Worm (Caenorhabditis elegans) whole organism, L3 larva: Measurements from ENCODE around the gene F41E6.15.
A peak's percentile ranks its signal among the peaks of the same experiment; 100 is the strongest.

Experiments used
- R02D3.7 ChIP-seq: fragments of 150-350 bp; optimal IDR thresholded peaks from 2 replicates; lab custom pipeline; 2014; ENCODE audit warnings: missing biosample characterization, missing genetic modification characterization
- ZK546.5 ChIP-seq: sonication (generic microtip); optimal IDR thresholded peaks from 2 replicates; lab custom pipeline; 2017; ENCODE audit warnings: missing biosample characterization, missing genetic modification characterization
- aly-2 ChIP-seq: fragments of 150-350 bp; optimal IDR thresholded peaks from 2 replicates; lab custom pipeline; 2014; ENCODE audit warnings: missing biosample characterization, missing genetic modification characterization
- ama-1 ChIP-seq: fragments of 150-350 bp; optimal IDR thresholded peaks from 2 replicates; lab custom pipeline; 2018
- ceh-16 ChIP-seq: sonication (generic microtip); optimal IDR thresholded peaks from 2 replicates; lab custom pipeline; 2017; ENCODE audit warnings: missing biosample characterization, missing genetic modification characterization
- ceh-28 ChIP-seq: fragments of 150-350 bp; optimal IDR thresholded peaks from 2 replicates; lab custom pipeline; 2014; ENCODE audit warnings: missing biosample characterization, missing genetic modification reagents, missing genetic modification characterization
- ceh-82 ChIP-seq: fragments of 150-350 bp; optimal IDR thresholded peaks from 2 replicates; lab custom pipeline; 2014; ENCODE audit warnings: missing biosample characterization, missing genetic modification characterization
- ceh-9 ChIP-seq: sonication (generic microtip); optimal IDR thresholded peaks from 2 replicates; lab custom pipeline; 2018; ENCODE audit warnings: missing biosample characterization, missing genetic modification characterization
- egl-27 ChIP-seq: sonication (generic microtip); optimal IDR thresholded peaks from 4 replicates; lab custom pipeline; 2017; ENCODE audit warnings: missing biosample characterization, missing genetic modification reagents, missing genetic modification characterization
- egl-5 ChIP-seq: fragments of 150-350 bp; optimal IDR thresholded peaks from 2 replicates; lab custom pipeline; 2017; ENCODE audit warnings: missing biosample characterization, missing genetic modification reagents, missing genetic modification characterization, inconsistent platforms
- elt-1 ChIP-seq: fragments of 150-350 bp; optimal IDR thresholded peaks from 2 replicates; lab custom pipeline; 2014; ENCODE audit warnings: missing biosample characterization, missing genetic modification characterization
- elt-2 ChIP-seq: sonication (generic microtip); optimal IDR thresholded peaks from 2 replicates; lab custom pipeline; 2016; ENCODE audit warnings: missing genetic modification reagents, mild to moderate bottlenecking, missing genetic modification characterization, missing compliant biosample characterization
- elt-3 ChIP-seq, 3 experiments: fragments of 150-350 bp in 1 of 3; sonication (generic microtip) in 2 of 3; optimal IDR thresholded peaks; 2 replicates in 2 of 3; 4 replicates in 1 of 3; lab custom pipeline; 2014 to 2017; ENCODE audit warnings: missing biosample characterization in 3 of 3, missing genetic modification characterization in 3 of 3
- eor-1 ChIP-seq, 2 experiments: fragments of 150-350 bp; optimal IDR thresholded peaks; 2 replicates each; lab custom pipeline; 2014 to 2018; ENCODE audit warnings: missing biosample characterization in 2 of 2, missing genetic modification characterization in 2 of 2
- fkh-10 ChIP-seq: sonication (generic microtip); optimal IDR thresholded peaks from 2 replicates; lab custom pipeline; 2017; ENCODE audit warnings: missing biosample characterization, missing genetic modification reagents, missing genetic modification characterization
- fkh-2 ChIP-seq: fragments of 150-350 bp; optimal IDR thresholded peaks from 2 replicates; lab custom pipeline; 2014; ENCODE audit warnings: missing biosample characterization, missing genetic modification reagents, missing genetic modification characterization
- fos-1 ChIP-seq: fragments of 150-350 bp; optimal IDR thresholded peaks from 2 replicates; lab custom pipeline; 2014; ENCODE audit warnings: missing biosample characterization, missing genetic modification characterization
- hmg-11 ChIP-seq: sonication (generic microtip); optimal IDR thresholded peaks from 2 replicates; lab custom pipeline; 2016; ENCODE audit warnings: missing genetic modification characterization, missing compliant biosample characterization
- jun-1 ChIP-seq: fragments of 150-350 bp; optimal IDR thresholded peaks from 2 replicates; lab custom pipeline; 2014; ENCODE audit warnings: missing biosample characterization, missing genetic modification reagents, missing genetic modification characterization
- lin-15B ChIP-seq: fragments of 150-350 bp; optimal IDR thresholded peaks from 2 replicates; lab custom pipeline; 2014; ENCODE audit warnings: missing biosample characterization, missing genetic modification characterization
- lin-39 ChIP-seq: fragments of 150-350 bp; optimal IDR thresholded peaks from 2 replicates; lab custom pipeline; 2018; ENCODE audit warnings: missing biosample characterization, missing genetic modification reagents, missing genetic modification characterization
- lsy-12 ChIP-seq: sonication (generic microtip); optimal IDR thresholded peaks from 2 replicates; lab custom pipeline; 2016; ENCODE audit warnings: mild to moderate bottlenecking, missing genetic modification characterization, missing compliant biosample characterization
- mdl-1 ChIP-seq: fragments of 150-350 bp; optimal IDR thresholded peaks from 2 replicates; lab custom pipeline; 2014; ENCODE audit warnings: missing biosample characterization, missing genetic modification characterization
- mml-1 ChIP-seq: fragments of 150-350 bp; sonication (generic microtip); optimal IDR thresholded peaks from 3 replicates; lab custom pipeline; 2014; ENCODE audit warnings: missing biosample characterization, missing genetic modification characterization
- nfya-1 ChIP-seq: sonication (generic microtip); optimal IDR thresholded peaks from 2 replicates; lab custom pipeline; 2017; ENCODE audit warnings: missing genetic modification characterization, mild to moderate bottlenecking, missing compliant biosample characterization, antibody characterized with exemption, moderate library complexity; ENCODE audit not compliant: insufficient read depth
- nhr-11 ChIP-seq: fragments of 150-350 bp; optimal IDR thresholded peaks from 2 replicates; lab custom pipeline; 2014; ENCODE audit warnings: missing biosample characterization, missing genetic modification characterization
- nhr-12 ChIP-seq: fragments of 150-350 bp; optimal IDR thresholded peaks from 2 replicates; lab custom pipeline; 2014; ENCODE audit warnings: missing biosample characterization, missing genetic modification characterization
- nhr-23 ChIP-seq: fragments of 150-350 bp; optimal IDR thresholded peaks from 2 replicates; lab custom pipeline; 2014; ENCODE audit warnings: missing biosample characterization, missing genetic modification reagents, missing genetic modification characterization
- nhr-237 ChIP-seq: fragments of 150-350 bp; optimal IDR thresholded peaks from 2 replicates; lab custom pipeline; 2014; ENCODE audit warnings: missing biosample characterization, missing genetic modification characterization
- nhr-25 ChIP-seq: sonication (generic microtip); optimal IDR thresholded peaks from 2 replicates; lab custom pipeline; 2017; ENCODE audit warnings: missing biosample characterization, missing genetic modification characterization
- nhr-28 ChIP-seq: fragments of 150-350 bp; optimal IDR thresholded peaks from 2 replicates; lab custom pipeline; 2014; ENCODE audit warnings: missing biosample characterization, missing genetic modification characterization
- nhr-43 ChIP-seq: sonication (generic microtip); optimal IDR thresholded peaks from 2 replicates; lab custom pipeline; 2016; ENCODE audit warnings: mild to moderate bottlenecking, missing genetic modification characterization, missing compliant biosample characterization; ENCODE audit not compliant: poor library complexity, severe bottlenecking
- nhr-67 ChIP-seq: fragments of 150-350 bp; optimal IDR thresholded peaks from 2 replicates; lab custom pipeline; 2014; ENCODE audit warnings: missing biosample characterization, missing genetic modification characterization
- nhr-76 ChIP-seq: fragments of 150-350 bp; sonication (generic microtip); optimal IDR thresholded peaks from 5 replicates; lab custom pipeline; 2014; ENCODE audit warnings: missing biosample characterization, missing genetic modification characterization
- nhr-77 ChIP-seq: fragments of 150-350 bp; optimal IDR thresholded peaks from 2 replicates; lab custom pipeline; 2014; ENCODE audit warnings: missing biosample characterization, missing genetic modification characterization
- pha-4 ChIP-seq: fragments of 150-350 bp; optimal IDR thresholded peaks from 2 replicates; lab custom pipeline; 2014; ENCODE audit warnings: missing biosample characterization, missing genetic modification reagents, missing genetic modification characterization
- pqm-1 ChIP-seq: fragments of 150-350 bp; optimal IDR thresholded peaks from 2 replicates; lab custom pipeline; 2017; ENCODE audit warnings: missing biosample characterization, missing genetic modification characterization, inconsistent platforms
- sea-2 ChIP-seq: fragments of 150-350 bp; sonication (generic microtip); optimal IDR thresholded peaks from 4 replicates; lab custom pipeline; 2014; ENCODE audit warnings: missing biosample characterization, missing genetic modification reagents, missing genetic modification characterization
- skn-1 ChIP-seq: fragments of 150-350 bp; optimal IDR thresholded peaks from 2 replicates; lab custom pipeline; 2014; ENCODE audit warnings: missing biosample characterization, missing genetic modification characterization
- snpc-4 ChIP-seq: fragments of 150-350 bp; optimal IDR thresholded peaks from 2 replicates; lab custom pipeline; 2014; ENCODE audit warnings: missing biosample characterization, missing genetic modification characterization
- tbx-2 ChIP-seq: sonication (generic microtip); optimal IDR thresholded peaks from 2 replicates; lab custom pipeline; 2016; ENCODE audit warnings: mild to moderate bottlenecking, missing genetic modification characterization, missing compliant biosample characterization
- unc-39 ChIP-seq: sonication (generic microtip); optimal IDR thresholded peaks from 4 replicates; lab custom pipeline; 2017; ENCODE audit warnings: missing biosample characterization, missing genetic modification characterization
- unc-62 ChIP-seq: fragments of 150-350 bp; sonication (generic microtip); optimal IDR thresholded peaks from 4 replicates; lab custom pipeline; 2014; ENCODE audit warnings: missing biosample characterization, missing genetic modification reagents, missing genetic modification characterization
- zag-1 ChIP-seq: fragments of 150-350 bp; optimal IDR thresholded peaks from 2 replicates; lab custom pipeline; 2014; ENCODE audit warnings: missing biosample characterization, missing genetic modification characterization
- ztf-11 ChIP-seq: fragments of 150-350 bp; optimal IDR thresholded peaks from 2 replicates; lab custom pipeline; 2014; ENCODE audit warnings: missing biosample characterization, missing genetic modification characterization
- ztf-4 ChIP-seq: fragments of 150-350 bp; optimal IDR thresholded peaks from 2 replicates; lab custom pipeline; 2014; ENCODE audit warnings: missing biosample characterization, missing genetic modification characterization

F41E6.15 gene

DNA sequence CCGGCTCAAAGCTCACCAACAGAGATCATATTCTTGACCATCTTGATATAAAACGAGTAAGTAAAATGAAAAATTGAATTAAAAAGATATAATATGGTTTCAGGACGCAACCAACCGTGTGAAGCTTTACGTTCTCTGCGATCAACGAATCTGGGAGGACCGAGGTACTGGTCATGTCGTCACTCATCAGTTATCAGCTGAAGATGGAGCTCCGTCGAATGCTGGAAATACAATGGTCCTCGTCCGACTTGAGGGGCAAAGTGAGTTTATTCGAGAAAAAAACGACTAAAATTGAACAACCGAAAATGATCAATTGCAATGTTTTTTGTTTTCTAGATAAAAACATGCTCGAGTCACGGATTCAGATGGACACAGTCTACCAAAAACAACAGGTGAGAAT is 5.9 kb upstream of the F41E6.15 start:
- no peak for TF ChIP-seq nhr-28 (tag; lab: Kevin White, UChicago)

DNA sequence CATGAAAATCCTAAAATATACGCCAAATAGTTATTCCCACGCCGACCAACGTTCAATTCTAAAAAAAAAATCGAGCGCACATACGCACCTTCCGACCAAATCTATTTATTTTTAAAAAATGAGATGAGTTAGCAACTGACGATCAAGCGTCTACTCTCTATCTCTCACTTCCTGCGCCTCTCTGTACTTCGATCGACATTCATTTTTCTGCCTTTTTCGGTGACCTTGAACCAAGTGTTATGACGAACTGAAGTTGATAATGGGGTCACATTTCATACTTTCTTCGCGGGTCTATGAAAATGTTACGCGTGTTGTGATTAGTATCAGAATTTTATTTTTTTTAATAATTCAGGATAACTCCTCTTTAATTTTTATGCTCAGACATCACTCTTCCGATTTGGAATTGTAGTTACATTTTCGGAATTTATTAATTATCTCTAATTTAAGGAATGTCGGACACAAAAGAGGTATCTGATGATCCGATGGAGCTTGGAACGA is 4.9 kb upstream of the F41E6.15 start, which contains the start of gene smk-1:
Gene smk-1 (plus strand): TSS at position 448 of the 498 bp plus-strand sequence.
- TF ChIP-seq nhr-67 (tag; lab: Kevin White, UChicago), result no peak
- TF ChIP-seq fkh-2 (tag; lab: Kevin White, UChicago), result no peak
- TF ChIP-seq snpc-4 (tag; lab: Kevin White, UChicago), result no peak
- TF ChIP-seq nhr-25 (tag; lab: Kevin White, UChicago), result peak; percentile 89
- no peak for TF ChIP-seq pqm-1 (tag; lab: Kevin White, UChicago)
- TF ChIP-seq fkh-10 (GFP tag; lab: Kevin White, UChicago), result no peak
- no peak for TF ChIP-seq unc-39 (tag; lab: Kevin White, UChicago)
- TF ChIP-seq ceh-9 (tag; lab: Kevin White, UChicago), result no peak
- peak; percentile 67 for TF ChIP-seq nhr-23
- no peak for TF ChIP-seq mml-1 (tag; lab: Kevin White, UChicago)
- TF ChIP-seq nhr-76 (tag; lab: Kevin White, UChicago), result no peak
- TF ChIP-seq nhr-11 (tag; lab: Kevin White, UChicago), result no peak
- no peak for TF ChIP-seq egl-5
- no peak for TF ChIP-seq ceh-82 (tag; lab: Kevin White, UChicago)

DNA sequence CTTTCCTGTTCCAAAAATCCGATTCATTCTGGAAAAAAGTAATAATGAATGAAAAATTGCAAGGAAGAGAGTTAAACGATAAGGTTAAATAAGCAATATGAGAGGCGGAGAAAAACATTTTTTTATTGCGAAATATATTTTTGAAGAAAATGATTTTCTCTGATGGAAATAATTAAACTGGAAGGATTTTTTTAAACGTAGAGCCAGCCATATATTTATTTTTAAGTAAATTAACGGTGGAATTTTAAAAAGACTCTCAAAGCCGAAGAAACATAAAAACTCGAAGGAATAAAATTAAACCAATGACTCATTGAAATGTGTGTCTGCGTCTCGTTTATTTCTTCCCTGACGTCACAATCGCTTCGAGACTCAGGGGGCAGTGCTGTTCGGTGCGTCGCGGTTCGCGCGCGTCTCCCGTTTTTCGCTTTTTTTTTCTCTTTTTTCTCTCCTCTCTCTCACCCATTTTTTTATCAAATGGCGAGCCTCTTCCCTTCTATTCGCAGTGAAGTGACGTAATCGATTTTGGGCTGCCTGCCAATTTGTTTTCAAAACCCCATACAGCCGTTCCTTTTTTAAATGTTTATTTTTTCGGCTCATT is 3.7 kb upstream of the F41E6.15 start, which contains the start of gene vps-60:
Gene vps-60 (minus strand): TSS at position 30 of the 598 bp plus-strand sequence.
- TF ChIP-seq nhr-12 (tag; lab: Kevin White, UChicago), result no peak
- no peak for TF ChIP-seq ztf-4 (tag; lab: Kevin White, UChicago)
- peak in 1 of 3 experiments; percentile 80 for TF ChIP-seq elt-3 (tag; optimal IDR thresholded peaks at IDR 0.05; lab: Kevin White, UChicago)
- TF ChIP-seq egl-5, result peak; percentile 89
- peak; percentile 84 for TF ChIP-seq fkh-10 (GFP tag; lab: Kevin White, UChicago)
- peak; percentile 97 for TF ChIP-seq nhr-23
- TF ChIP-seq unc-62 (GFP tag; lab: Kevin White, UChicago), result peak; percentile 11
- TF ChIP-seq mml-1 (tag; lab: Kevin White, UChicago), result no peak
- peak; percentile 95 for TF ChIP-seq jun-1 (tag; lab: Kevin White, UChicago)
- TF ChIP-seq ceh-82 (tag; lab: Kevin White, UChicago), result no peak
- peak; percentile 94 for TF ChIP-seq lin-15B (tag; lab: Kevin White, UChicago)
- no peak for TF ChIP-seq sea-2
- TF ChIP-seq fos-1 (tag; lab: Kevin White, UChicago), result peak; percentile 94
- TF ChIP-seq aly-2 (tag; lab: Kevin White, UChicago), result no peak
- TF ChIP-seq lin-39, result peak; percentile 93
- peak; percentile 93 for TF ChIP-seq hmg-11
- TF ChIP-seq nhr-77 (tag; lab: Kevin White, UChicago), result peak; percentile 25
- peak; percentile 57 for TF ChIP-seq skn-1 (tag; lab: Kevin White, UChicago)
- TF ChIP-seq elt-2, result peak; percentile 88
- peak; percentile 86 for TF ChIP-seq ama-1
- peak; percentile 43 for TF ChIP-seq elt-1 (tag; lab: Kevin White, UChicago)
- TF ChIP-seq nfya-1 (tag; lab: Kevin White, UChicago), result peak; percentile 95
- peak; percentile 59 for TF ChIP-seq R02D3.7 (tag; lab: Kevin White, UChicago)
- peak; percentile 93 for TF ChIP-seq nhr-25 (tag; lab: Kevin White, UChicago)
- TF ChIP-seq nhr-11 (tag; lab: Kevin White, UChicago), result peak; percentile 72
- no peak for TF ChIP-seq fkh-2 (tag; lab: Kevin White, UChicago)
- no peak for TF ChIP-seq ceh-9 (tag; lab: Kevin White, UChicago)
- TF ChIP-seq ZK546.5, result no peak
- peak; percentile 94 for TF ChIP-seq pqm-1 (tag; lab: Kevin White, UChicago)
- peak; percentile 87 for TF ChIP-seq ceh-28 (tag; lab: Kevin White, UChicago)
- no peak for TF ChIP-seq nhr-67 (tag; lab: Kevin White, UChicago)
- peak; percentile 61 for TF ChIP-seq tbx-2 (tag; lab: Kevin White, UChicago)
- TF ChIP-seq nhr-76 (tag; lab: Kevin White, UChicago), result no peak
- TF ChIP-seq pha-4 (tag; lab: Kevin White, UChicago), result peak; percentile 98
- TF ChIP-seq unc-39 (tag; lab: Kevin White, UChicago), result no peak
- no peak for TF ChIP-seq eor-1 (tag; optimal IDR thresholded peaks at IDR 0.05; lab: Kevin White, UChicago)
- TF ChIP-seq lsy-12 (tag; lab: Kevin White, UChicago), result peak; percentile 59
- peak; percentile 89 for TF ChIP-seq egl-27 (tag; lab: Kevin White, UChicago)
- TF ChIP-seq zag-1, result no peak
- no peak for TF ChIP-seq nhr-28 (tag; lab: Kevin White, UChicago)
- TF ChIP-seq nhr-237 (tag; lab: Kevin White, UChicago), result no peak
- no peak for TF ChIP-seq ztf-11 (tag; lab: Kevin White, UChicago)
- peak; percentile 81 for TF ChIP-seq snpc-4 (tag; lab: Kevin White, UChicago)
- TF ChIP-seq nhr-43, result peak; percentile 72
- TF ChIP-seq ceh-16, result no peak
- TF ChIP-seq mdl-1 (tag; lab: Kevin White, UChicago), result peak; percentile 38
